Worm (Caenorhabditis elegans) whole organism, L3 larva: ENCODE results near the gene ret-1.

ENCODE experiments used
- aly-2 ChIP-seq: fragments of 150-350 bp; optimal IDR thresholded peaks from 2 replicates; lab custom pipeline; 2014; ENCODE audit warnings: missing biosample characterization, missing genetic modification characterization
- ama-1 ChIP-seq: fragments of 150-350 bp; optimal IDR thresholded peaks from 2 replicates; lab custom pipeline; 2018
- elt-1 ChIP-seq: fragments of 150-350 bp; optimal IDR thresholded peaks from 2 replicates; lab custom pipeline; 2014; ENCODE audit warnings: missing biosample characterization, missing genetic modification characterization
- fos-1 ChIP-seq: fragments of 150-350 bp; optimal IDR thresholded peaks from 2 replicates; lab custom pipeline; 2014; ENCODE audit warnings: missing biosample characterization, missing genetic modification characterization
- lin-39 ChIP-seq: fragments of 150-350 bp; optimal IDR thresholded peaks from 2 replicates; lab custom pipeline; 2018; ENCODE audit warnings: missing biosample characterization, missing genetic modification reagents, missing genetic modification characterization
- nfya-1 ChIP-seq: sonication (generic microtip); optimal IDR thresholded peaks from 2 replicates; lab custom pipeline; 2017; ENCODE audit warnings: missing genetic modification characterization, mild to moderate bottlenecking, missing compliant biosample characterization, antibody characterized with exemption, moderate library complexity; ENCODE audit not compliant: insufficient read depth
- nhr-237 ChIP-seq: fragments of 150-350 bp; optimal IDR thresholded peaks from 2 replicates; lab custom pipeline; 2014; ENCODE audit warnings: missing biosample characterization, missing genetic modification characterization
- nhr-28 ChIP-seq: fragments of 150-350 bp; optimal IDR thresholded peaks from 2 replicates; lab custom pipeline; 2014; ENCODE audit warnings: missing biosample characterization, missing genetic modification characterization
- nhr-76 ChIP-seq: fragments of 150-350 bp; sonication (generic microtip); optimal IDR thresholded peaks from 5 replicates; lab custom pipeline; 2014; ENCODE audit warnings: missing biosample characterization, missing genetic modification characterization
- pha-4 ChIP-seq: fragments of 150-350 bp; optimal IDR thresholded peaks from 2 replicates; lab custom pipeline; 2014; ENCODE audit warnings: missing biosample characterization, missing genetic modification reagents, missing genetic modification characterization
- pqm-1 ChIP-seq: fragments of 150-350 bp; optimal IDR thresholded peaks from 2 replicates; lab custom pipeline; 2017; ENCODE audit warnings: missing biosample characterization, missing genetic modification characterization, inconsistent platforms
- skn-1 ChIP-seq: fragments of 150-350 bp; optimal IDR thresholded peaks from 2 replicates; lab custom pipeline; 2014; ENCODE audit warnings: missing biosample characterization, missing genetic modification characterization
- tbx-2 ChIP-seq: sonication (generic microtip); optimal IDR thresholded peaks from 2 replicates; lab custom pipeline; 2016; ENCODE audit warnings: mild to moderate bottlenecking, missing genetic modification characterization, missing compliant biosample characterization
- unc-39 ChIP-seq: sonication (generic microtip); optimal IDR thresholded peaks from 4 replicates; lab custom pipeline; 2017; ENCODE audit warnings: missing biosample characterization, missing genetic modification characterization

ce11 chrV:14824124-14824523 is 23.1 kb downstream of the ret-1 start, which contains the start of gene W06A7.4:
- TF ChIP-seq ama-1 (no peak), lin-39 (tag; lab: Kevin White, UChicago) (no peak), nhr-28 (tag; lab: Kevin White, UChicago) (no peak), skn-1 (no peak), elt-1 (tag; lab: Kevin White, UChicago) (no peak), pqm-1 (no peak), unc-39 (no peak), fos-1 (tag; lab: Kevin White, UChicago) (no peak), aly-2 (tag; lab: Kevin White, UChicago) (no peak), nfya-1 (tag; lab: Kevin White, UChicago) (no peak), pha-4 (no peak), nhr-76 (tag; lab: Kevin White, UChicago) (no peak), tbx-2 (no peak), nhr-237 (tag; lab: Kevin White, UChicago) (no peak)
